Fruit fly (Drosophila melanogaster): ENCODE data around the gene Ptx1.

The Ptx1 gene

DNA sequence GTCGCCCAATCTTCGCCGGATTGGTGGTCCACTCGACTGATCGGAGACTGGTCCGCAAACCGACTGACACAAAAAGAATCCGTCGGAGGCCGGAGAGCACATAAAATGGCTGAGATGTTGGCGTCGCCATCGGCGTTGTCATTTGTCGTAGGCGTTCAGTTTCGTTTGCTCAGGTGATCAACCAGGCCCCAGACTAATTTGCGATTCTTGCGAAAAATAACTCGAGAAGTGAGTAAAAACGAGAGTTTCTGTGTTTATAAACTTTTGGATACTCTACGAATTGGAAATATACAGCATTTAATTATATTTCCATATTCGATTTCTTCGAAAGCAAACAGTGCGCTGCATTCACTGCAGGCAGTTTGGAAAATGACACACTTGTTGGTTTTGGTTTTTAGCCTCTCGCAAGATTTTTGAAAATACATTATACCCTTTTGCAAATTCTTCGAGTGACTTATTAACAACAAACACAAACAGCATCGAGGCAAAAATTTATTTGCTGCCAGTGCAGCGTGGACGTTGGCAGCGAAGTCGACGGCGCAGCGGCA lies 36.3 kb upstream of the Ptx1 start, which contains the start of gene CG15546:
CG15546 (minus strand) TSS at position 51 of the 548 bp plus-strand sequence.
- TF ChIP-seq CG1621 (tag; optimal IDR thresholded peaks at IDR 0.05) (no peak), CG34406 (GFP tag; optimal IDR thresholded peaks at IDR 0.05) (no peak), Ets96B (tag; optimal IDR thresholded peaks at IDR 0.05) (no peak), Eip93F (GFP tag; optimal IDR thresholded peaks at IDR 0.05) (no peak), fkh (GFP tag; optimal IDR thresholded peaks at IDR 0.05) (no peak), lz (GFP tag; optimal IDR thresholded peaks at IDR 0.05) (peak; percentile 0), Sox14 (GFP tag; optimal IDR thresholded peaks at IDR 0.05) (no peak), Sox102F (GFP tag; optimal IDR thresholded peaks at IDR 0.05) (no peak), CG6792 (GFP tag; optimal IDR thresholded peaks at IDR 0.05) (no peak), cyc (GFP tag; optimal IDR thresholded peaks at IDR 0.05) (no peak), CG8632 (GFP tag; optimal IDR thresholded peaks at IDR 0.05) (no peak), CG7368 (GFP tag; optimal IDR thresholded peaks at IDR 0.05) (no peak), topi (GFP tag; optimal IDR thresholded peaks at IDR 0.05) (peak; percentile 21), fd59A (GFP tag; optimal IDR thresholded peaks at IDR 0.05) (no peak), acj6 (GFP tag; optimal IDR thresholded peaks at IDR 0.05) (no peak), CG6276 (GFP tag; optimal IDR thresholded peaks at IDR 0.05) (no peak), CG9139 (GFP tag; optimal IDR thresholded peaks at IDR 0.05) (no peak), eg (GFP tag; IDR thresholded peaks at IDR 0.05) (peak; percentile 82), CG6854 (GFP tag; optimal IDR thresholded peaks at IDR 0.05) (no peak), fd85E (GFP tag; optimal IDR thresholded peaks at IDR 0.05) (no peak), CG32006 (GFP tag; optimal IDR thresholded peaks at IDR 0.05) (peak; percentile 42), svp (GFP tag) (peak; percentile 34), Eip78C (GFP tag) (peak; percentile 44), salr (GFP tag; optimal IDR thresholded peaks at IDR 0.05) (no peak), Ets21C (GFP tag; optimal IDR thresholded peaks at IDR 0.05) (no peak), dsx (GFP tag; optimal IDR thresholded peaks at IDR 0.05; ENCODE audit: poor library complexity, severe bottlenecking) (no peak), Smox (GFP tag; optimal IDR thresholded peaks at IDR 0.05) (peak; percentile 10), CG31627 (GFP tag; optimal IDR thresholded peaks at IDR 0.05) (peak; percentile 37), CG6808 (GFP tag; optimal IDR thresholded peaks at IDR 0.05) (no peak), esn (GFP tag; optimal IDR thresholded peaks at IDR 0.05) (peak; percentile 2), CG10669 (GFP tag; optimal IDR thresholded peaks at IDR 0.05) (no peak), CG3919 (GFP tag; optimal IDR thresholded peaks at IDR 0.05) (peak; percentile 2), CG11902 (GFP tag; optimal IDR thresholded peaks at IDR 0.05) (no peak), CG4318 (GFP tag; optimal IDR thresholded peaks at IDR 0.05) (no peak), Met (GFP tag; optimal IDR thresholded peaks at IDR 0.05) (no peak), Blimp-1 (GFP tag; optimal IDR thresholded peaks at IDR 0.05) (no peak), CG15336 (GFP tag; IDR thresholded peaks at IDR 0.05) (peak; percentile 73), OdsH (GFP tag; optimal IDR thresholded peaks at IDR 0.05) (peak; percentile 24), vri (GFP tag; optimal IDR thresholded peaks at IDR 0.05) (no peak), CG11762 (GFP tag; optimal IDR thresholded peaks at IDR 0.05; ENCODE audit: insufficient read depth) (no peak), pdm3 (GFP tag; optimal IDR thresholded peaks at IDR 0.05) (peak; percentile 26), CG3032 (tag; optimal IDR thresholded peaks at IDR 0.05) (no peak), CG8319 (GFP tag; optimal IDR thresholded peaks at IDR 0.05) (no peak), net (GFP tag; optimal IDR thresholded peaks at IDR 0.05) (peak; percentile 18), Gug (GFP tag; IDR thresholded peaks at IDR 0.05) (peak; percentile 50; the same call in 1 of the 2 replicates), Hr39 (GFP tag; optimal IDR thresholded peaks at IDR 0.05) (peak; percentile 28), Eip75B (GFP tag; optimal IDR thresholded peaks at IDR 0.05) (no peak), Sox15 (GFP tag; optimal IDR thresholded peaks at IDR 0.05) (no peak), CG11294 (GFP tag; IDR thresholded peaks at IDR 0.05) (peak; percentile 75; the same call in 1 of the 2 replicates), CG8119 (GFP tag; IDR thresholded peaks at IDR 0.05) (peak; percentile 53), CG6163 (GFP tag; IDR thresholded peaks at IDR 0.05) (peak; percentile 71; the same call in 2 of the 3 replicates), ss (GFP tag; optimal IDR thresholded peaks at IDR 0.05) (no peak)
